Worm (Caenorhabditis elegans): Measurements from ENCODE around the gene chtl-1.
A peak's percentile ranks its signal among the peaks of the same experiment; 100 is the strongest.

The chtl-1 gene

ce11 chrX:5339357-5339756 is 24.8 kb downstream of the chtl-1 start (continued):
- TF ChIP-seq Y75B8A.6 (GFP tag; IDR thresholded peaks at IDR 0.05) (no peak), egl-43 (GFP tag; IDR thresholded peaks at IDR 0.05) (no peak), set-16 (GFP tag; IDR thresholded peaks at IDR 0.05) (no peak), php-3 (GFP tag; IDR thresholded peaks at IDR 0.05) (no peak), Y5F2A.4 (GFP tag; optimal IDR thresholded peaks at IDR 0.05) (no peak), lin-1 (GFP tag; IDR thresholded peaks at IDR 0.05) (no peak), fos-1 (tag; optimal IDR thresholded peaks at IDR 0.05) (no peak), nhr-77 (tag; optimal IDR thresholded peaks at IDR 0.05) (no peak), aha-1 (tag) (peak; percentile 90), mdt-29 (GFP tag; IDR thresholded peaks at IDR 0.05) (no peak), lsy-2 (tag; optimal IDR thresholded peaks at IDR 0.05) (no peak), lir-3 (tag; optimal IDR thresholded peaks at IDR 0.05) (no peak), daf-8 (GFP tag; IDR thresholded peaks at IDR 0.05) (no peak), sdz-12 (GFP tag; optimal IDR thresholded peaks at IDR 0.05) (no peak), pqm-1 (tag; optimal IDR thresholded peaks at IDR 0.05) (no peak), lin-29 (GFP tag; IDR thresholded peaks at IDR 0.05) (no peak), zfp-2 (tag; optimal IDR thresholded peaks at IDR 0.05) (no peak), jun-1 (tag; optimal IDR thresholded peaks at IDR 0.05) (no peak), dpl-1 (GFP tag; optimal IDR thresholded peaks at IDR 0.05) (no peak)

- TF ChIP-seq nhr-28 (tag; optimal IDR thresholded peaks at IDR 0.05) (peak; percentile 8), pha-4 (GFP tag; IDR thresholded peaks at IDR 0.05) (no peak), pha-4 (tag; optimal IDR thresholded peaks at IDR 0.05) (no peak), lim-7 (GFP tag; IDR thresholded peaks at IDR 0.05) (no peak), saeg-2 (GFP tag; IDR thresholded peaks at IDR 0.05) (no peak), fos-1 (tag; optimal IDR thresholded peaks at IDR 0.05) (no peak), nhr-42 (GFP tag; IDR thresholded peaks at IDR 0.05) (no peak), nhr-76 (tag; optimal IDR thresholded peaks at IDR 0.05) (no peak), aha-1 (tag) (no peak), ces-1 (GFP tag; optimal IDR thresholded peaks at IDR 0.05) (no peak), lin-38 (GFP tag; IDR thresholded peaks at IDR 0.05) (no peak), egl-27 (tag; optimal IDR thresholded peaks at IDR 0.05) (no peak), hlh-11 (tag; optimal IDR thresholded peaks at IDR 0.05) (peak; percentile 41), snpc-1.2 (GFP tag; IDR thresholded peaks at IDR 0.05) (no peak), F10B5.3 (tag; optimal IDR thresholded peaks at IDR 0.05) (no peak), mdl-1 (tag; optimal IDR thresholded peaks at IDR 0.05) (peak in 1 of 2 experiments; percentile 36), nhr-48 (tag; optimal IDR thresholded peaks at IDR 0.05) (no peak), mxl-3 (GFP tag; optimal IDR thresholded peaks at IDR 0.05) (peak; percentile 68), dmd-6 (GFP tag; IDR thresholded peaks at IDR 0.05) (no peak), nhr-41 (GFP tag; IDR thresholded peaks at IDR 0.05) (no peak), spr-1 (tag; optimal IDR thresholded peaks at IDR 0.05) (peak; percentile 7), duxl-1 (tag; optimal IDR thresholded peaks at IDR 0.05; ENCODE audit: poor library complexity) (no peak)
Observed at ce11 chrX:5337959-5338358, 26.2 kb downstream of the chtl-1 start, which contains the start of gene C26B9.3. Gene C26B9.3, plus strand, starts transcription at chrX:5338301.

- TF ChIP-seq spr-1 (tag; optimal IDR thresholded peaks at IDR 0.05) = peak; percentile 21
- peak; percentile 86 for TF ChIP-seq nhr-28 (tag; optimal IDR thresholded peaks at IDR 0.05)
- no peak for TF ChIP-seq Y5F2A.4 (GFP tag; optimal IDR thresholded peaks at IDR 0.05)
- TF ChIP-seq ces-1 (GFP tag; optimal IDR thresholded peaks at IDR 0.05) = no peak
- TF ChIP-seq hif-1 (tag; optimal IDR thresholded peaks at IDR 0.05) = peak in 1 of 2 experiments; percentile 77
- no peak for TF ChIP-seq lin-29 (GFP tag; IDR thresholded peaks at IDR 0.05)
- no peak for TF ChIP-seq spr-3 (GFP tag; optimal IDR thresholded peaks at IDR 0.05)
- no peak for TF ChIP-seq ceh-32 (tag; optimal IDR thresholded peaks at IDR 0.05; ENCODE audit: poor library complexity)
- no peak for TF ChIP-seq dmd-8 (GFP tag; IDR thresholded peaks at IDR 0.05)
- no peak for TF ChIP-seq ztf-7 (tag; optimal IDR thresholded peaks at IDR 0.05)
- TF ChIP-seq snpc-4 (tag; optimal IDR thresholded peaks at IDR 0.05) = no peak
- TF ChIP-seq nhr-42 (GFP tag; IDR thresholded peaks at IDR 0.05) = 0 out of 2 replicates have a peak, but pooled peaks have one; percentile 7
- TF ChIP-seq T20F7.1 (GFP tag; optimal IDR thresholded peaks at IDR 0.05) = no peak
- TF ChIP-seq mdl-1 (tag; optimal IDR thresholded peaks at IDR 0.05) = peak; percentile 46 to 92
- no peak for TF ChIP-seq nhr-6 (tag; optimal IDR thresholded peaks at IDR 0.05)
- TF ChIP-seq dmd-9 (GFP tag; IDR thresholded peaks at IDR 0.05) = no peak
- TF ChIP-seq php-3 (GFP tag; IDR thresholded peaks at IDR 0.05) = peak; percentile 73; the same call in 1 of the 2 replicates
- TF ChIP-seq saeg-2 (GFP tag; IDR thresholded peaks at IDR 0.05) = no peak
- peak; percentile 93 for TF ChIP-seq aha-1 (tag)
- TF ChIP-seq snpc-1.2 (GFP tag; IDR thresholded peaks at IDR 0.05) = no peak
- peak; percentile 92 for TF ChIP-seq mxl-3 (GFP tag; optimal IDR thresholded peaks at IDR 0.05)
- peak; percentile 61 for TF ChIP-seq nhr-77 (tag; optimal IDR thresholded peaks at IDR 0.05)
- no peak for TF ChIP-seq zip-2 (tag; optimal IDR thresholded peaks at IDR 0.05)
Observed at ce11 chrX:5336498-5336897, 27.6 kb downstream of the chtl-1 start.
